Fruit fly (Drosophila melanogaster) Kc167 (cell line): Measurements from ENCODE around the gene CG31431.

Experiments used
- Myc ChIP-seq: fragments of >200 bp; optimal IDR thresholded peaks from 2 replicates; lab custom pipeline; 2017; ENCODE audit warnings: missing external identifiers
- Sin3A ChIP-seq: fragments of >200 bp; optimal IDR thresholded peaks from 2 replicates; lab custom pipeline; 2018; ENCODE audit warnings: missing external identifiers
- h ChIP-seq: fragments of >200 bp; optimal IDR thresholded peaks from 3 replicates; lab custom pipeline; 2018; ENCODE audit warnings: missing external identifiers
- insv ChIP-seq: fragments of >200 bp; optimal IDR thresholded peaks from 3 replicates; lab custom pipeline; 2018; ENCODE audit warnings: missing external identifiers
- psq ChIP-seq: fragments of >200 bp; optimal IDR thresholded peaks from 2 replicates; lab custom pipeline; 2017; ENCODE audit warnings: missing external identifiers
- ttk ChIP-seq: sonication (Bioruptor generic); optimal IDR thresholded peaks from 2 replicates; lab custom pipeline; 2017; ENCODE audit warnings: missing external identifiers

The CG31431 gene

dm6 chr3R:21877636-21878035 is 7.2 kb downstream of the CG31431 start, which contains the start of gene P5CDh2:
Gene P5CDh2 (plus strand): TSS chr3R:21877936.
- TF ChIP-seq h (lab: Kevin White, UChicago) (no peak), Sin3A (lab: Kevin White, UChicago) (no peak), Myc (lab: Kevin White, UChicago) (no peak), insv (lab: Kevin White, UChicago) (no peak), psq (lab: Kevin White, UChicago) (no peak), ttk (no peak)

dm6 chr3R:21878473-21878872 is 8.0 kb downstream of the CG31431 start, which contains the start of gene CG34148:
Gene CG34148 (minus strand): TSS chr3R:21878686.
- TF ChIP-seq psq (lab: Kevin White, UChicago), result no peak
- TF ChIP-seq insv (lab: Kevin White, UChicago), result no peak
- no peak for TF ChIP-seq Myc (lab: Kevin White, UChicago)
- no peak for TF ChIP-seq Sin3A (lab: Kevin White, UChicago)
- no peak for TF ChIP-seq ttk
- TF ChIP-seq h (lab: Kevin White, UChicago), result no peak

dm6 chr3R:21880510-21880909 is 10.0 kb downstream of the CG31431 start, which contains the start of gene CG31465:
Gene CG31465 (plus strand): TSS chr3R:21880810.
- TF ChIP-seq psq (lab: Kevin White, UChicago) (no peak), Myc (lab: Kevin White, UChicago) (no peak), ttk (no peak), h (lab: Kevin White, UChicago) (no peak), insv (lab: Kevin White, UChicago) (no peak), Sin3A (lab: Kevin White, UChicago) (no peak)

- TF ChIP-seq ttk (no peak), Sin3A (lab: Kevin White, UChicago) (no peak), insv (lab: Kevin White, UChicago) (no peak), Myc (lab: Kevin White, UChicago) (no peak), h (lab: Kevin White, UChicago) (no peak), psq (lab: Kevin White, UChicago) (no peak)
These were observed 13.9 kb downstream of the CG31431 start, which contains the start of gene fit for dm6 chr3R:21884354-21884753. Gene fit (minus strand): TSS chr3R:21884454.

- no peak for TF ChIP-seq Myc (lab: Kevin White, UChicago)
- no peak for TF ChIP-seq insv (lab: Kevin White, UChicago)
- no peak for TF ChIP-seq Sin3A (lab: Kevin White, UChicago)
These were observed 15.0 kb downstream of the CG31431 start, which contains the start of gene CG17819 for dm6 chr3R:21885450-21885849. Gene CG17819 (minus strand): TSS chr3R:21885550.

- no peak for TF ChIP-seq Sin3A (lab: Kevin White, UChicago)
- no peak for TF ChIP-seq ttk
- TF ChIP-seq psq (lab: Kevin White, UChicago), result no peak
- TF ChIP-seq insv (lab: Kevin White, UChicago), result no peak
- no peak for TF ChIP-seq h (lab: Kevin White, UChicago)
- TF ChIP-seq Myc (lab: Kevin White, UChicago), result no peak
These were observed 16.5 kb downstream of the CG31431 start, which contains the start of the genes CG6678 and dnd for dm6 chr3R:21886861-21887587. Gene CG6678 (plus strand): TSS chr3R:21887029. Gene dnd (minus strand): TSS chr3R:21887355.

- TF ChIP-seq Sin3A (lab: Kevin White, UChicago) (no peak), h (lab: Kevin White, UChicago) (no peak), insv (lab: Kevin White, UChicago) (no peak), Myc (lab: Kevin White, UChicago) (no peak), psq (lab: Kevin White, UChicago) (no peak), ttk (no peak)
These were observed 17.1 kb downstream of the CG31431 start for dm6 chr3R:21887588-21888007.

- TF ChIP-seq psq (lab: Kevin White, UChicago), result no peak
- TF ChIP-seq ttk, result no peak
- TF ChIP-seq h (lab: Kevin White, UChicago), result no peak
These were observed 18.5 kb downstream of the CG31431 start, which contains the start of gene CG43844 for dm6 chr3R:21888696-21889602. Gene CG43844 (plus strand): TSS chr3R:21889539.

- TF ChIP-seq h (lab: Kevin White, UChicago) (no peak), Sin3A (lab: Kevin White, UChicago) (no peak), ttk (no peak), psq (lab: Kevin White, UChicago) (no peak), insv (lab: Kevin White, UChicago) (no peak), Myc (lab: Kevin White, UChicago) (no peak)
These were observed 19.5 kb downstream of the CG31431 start for dm6 chr3R:21889945-21890344.

dm6 chr3R:21890739-21891138 is 20.3 kb downstream of the CG31431 start:
- TF ChIP-seq insv (lab: Kevin White, UChicago) (no peak), Myc (lab: Kevin White, UChicago) (no peak), h (lab: Kevin White, UChicago) (no peak), ttk (no peak), psq (lab: Kevin White, UChicago) (no peak), Sin3A (lab: Kevin White, UChicago) (no peak)

dm6 chr3R:21892450-21892849 is 22.0 kb downstream of the CG31431 start:
- TF ChIP-seq insv (lab: Kevin White, UChicago) (no peak), Myc (lab: Kevin White, UChicago) (no peak), psq (lab: Kevin White, UChicago) (no peak), ttk (no peak), h (lab: Kevin White, UChicago) (no peak), Sin3A (lab: Kevin White, UChicago) (no peak)
